Worm (Caenorhabditis elegans): ENCODE results near the gene sdc-3.

The sdc-3 gene

DNA sequence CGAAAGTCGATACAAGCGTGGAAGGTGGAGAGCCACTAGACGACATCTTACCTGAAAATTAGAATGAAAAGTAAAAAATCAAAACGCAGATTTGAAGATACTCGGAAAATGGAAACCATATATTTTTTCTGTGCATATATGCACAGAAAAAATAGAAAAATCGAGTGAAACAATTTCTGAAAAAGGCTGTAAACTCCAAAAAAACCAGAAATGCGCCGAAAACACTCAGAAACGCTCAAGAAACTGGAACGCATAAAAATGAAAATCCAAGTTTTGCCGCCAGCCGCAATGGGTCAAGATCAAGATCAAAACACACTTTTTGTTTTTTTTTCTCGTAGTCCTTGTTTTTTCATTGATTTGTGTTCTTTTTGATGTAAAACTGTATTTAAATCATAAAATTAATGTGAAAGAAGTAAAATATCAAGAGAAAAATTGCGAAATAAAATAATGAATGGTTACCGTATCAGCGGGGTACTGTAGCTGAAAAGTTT lies 55.3 kb downstream of the sdc-3 start, which contains the start of gene T01C3.3 (continued):
- TF ChIP-seq F33H1.4 (GFP tag; IDR thresholded peaks at IDR 0.05) (peak; percentile 78), sptf-2 (GFP tag; optimal IDR thresholded peaks at IDR 0.05) (no peak), dpl-1 (GFP tag; optimal IDR thresholded peaks at IDR 0.05) (peak; percentile 93), T26A5.8 (tag; optimal IDR thresholded peaks at IDR 0.05) (no peak), ets-4 (GFP tag; optimal IDR thresholded peaks at IDR 0.05) (no peak), let-526 (GFP tag; IDR thresholded peaks at IDR 0.05) (no peak), let-607 (tag; optimal IDR thresholded peaks at IDR 0.05) (no peak), snpc-1.3 (tag; optimal IDR thresholded peaks at IDR 0.05; ENCODE audit: insufficient read depth) (peak; percentile 13), xnd-1 (tag; optimal IDR thresholded peaks at IDR 0.05) (peak; percentile 91), hsf-1 (GFP tag; IDR thresholded peaks at IDR 0.05) (peak; percentile 86), unc-130 (GFP tag; optimal IDR thresholded peaks at IDR 0.05) (peak; percentile 17), lir-1 (GFP tag; conservative IDR thresholded peaks at IDR 0.05) (no peak), mcd-1 (GFP tag; IDR thresholded peaks at IDR 0.05) (peak; percentile 50), ZK185.1 (tag; optimal IDR thresholded peaks at IDR 0.05; ENCODE audit: poor library complexity, severe bottlenecking) (no peak), B0019.2 (GFP tag; conservative IDR thresholded peaks at IDR 0.05) (peak; percentile 65; the same call in 1 of the 2 replicates), T07F8.4 (tag; optimal IDR thresholded peaks at IDR 0.05) (no peak), pha-4 (tag; optimal IDR thresholded peaks at IDR 0.05) (no peak), nfya-2 (GFP tag; IDR thresholded peaks at IDR 0.05) (no peak), ceh-79 (tag; optimal IDR thresholded peaks at IDR 0.05) (no peak), Y53G8AR.9 (GFP tag; conservative IDR thresholded peaks at IDR 0.05) (no peak), egrh-3 (GFP tag; IDR thresholded peaks at IDR 0.05) (no peak), pbrm-1 (GFP tag; IDR thresholded peaks at IDR 0.05) (0 out of 2 replicates have a peak, but pooled peaks have one; percentile 35), B0336.3 (GFP tag; IDR thresholded peaks at IDR 0.05) (no peak), mxl-1 (tag; optimal IDR thresholded peaks at IDR 0.05) (no peak), lin-26 (GFP tag; IDR thresholded peaks at IDR 0.05) (no peak), chd-7 (tag; optimal IDR thresholded peaks at IDR 0.05) (no peak), ccch-3 (GFP tag; optimal IDR thresholded peaks at IDR 0.05) (no peak), nhr-179 (tag; optimal IDR thresholded peaks at IDR 0.05) (no peak), madf-3 (GFP tag; IDR thresholded peaks at IDR 0.05) (peak; percentile 78; the same call in 1 of the 2 replicates), D2030.7 (GFP tag; IDR thresholded peaks at IDR 0.05) (peak; percentile 89), atf-7 (tag; optimal IDR thresholded peaks at IDR 0.05) (no peak), ztf-6 (GFP tag; IDR thresholded peaks at IDR 0.05) (no peak), nhr-120 (GFP tag; IDR thresholded peaks at IDR 0.05) (no peak), unc-62 (GFP tag; optimal IDR thresholded peaks at IDR 0.05) (no peak), nfya-1 (tag; optimal IDR thresholded peaks at IDR 0.05; ENCODE audit: borderline replicate concordance, insufficient read depth) (no peak), C17E4.6 (GFP tag; IDR thresholded peaks at IDR 0.05) (0 out of 2 replicates have a peak, but pooled peaks have one; percentile 34), F57A8.1 (GFP tag; optimal IDR thresholded peaks at IDR 0.05) (no peak), lin-40 (tag; optimal IDR thresholded peaks at IDR 0.05) (no peak), tbp1 (GFP tag; optimal IDR thresholded peaks at IDR 0.05) (peak; percentile 32), hmg-20 (GFP tag; IDR thresholded peaks at IDR 0.05) (no peak), lin-54 (GFP tag; optimal IDR thresholded peaks at IDR 0.05) (peak; percentile 52), F55B11.4 (tag; optimal IDR thresholded peaks at IDR 0.05; ENCODE audit: borderline replicate concordance, insufficient read depth) (no peak), ceh-100 (GFP tag; IDR thresholded peaks at IDR 0.05) (0 out of 2 replicates have a peak, but pooled peaks have one; percentile 32), K11D2.4 (GFP tag; IDR thresholded peaks at IDR 0.05) (no peak), F23B12.7 (tag; optimal IDR thresholded peaks at IDR 0.05; ENCODE audit: insufficient read depth) (no peak)
